Fruit fly (Drosophila melanogaster): ENCODE data around the gene ND-51.

The ND-51 gene

DNA sequence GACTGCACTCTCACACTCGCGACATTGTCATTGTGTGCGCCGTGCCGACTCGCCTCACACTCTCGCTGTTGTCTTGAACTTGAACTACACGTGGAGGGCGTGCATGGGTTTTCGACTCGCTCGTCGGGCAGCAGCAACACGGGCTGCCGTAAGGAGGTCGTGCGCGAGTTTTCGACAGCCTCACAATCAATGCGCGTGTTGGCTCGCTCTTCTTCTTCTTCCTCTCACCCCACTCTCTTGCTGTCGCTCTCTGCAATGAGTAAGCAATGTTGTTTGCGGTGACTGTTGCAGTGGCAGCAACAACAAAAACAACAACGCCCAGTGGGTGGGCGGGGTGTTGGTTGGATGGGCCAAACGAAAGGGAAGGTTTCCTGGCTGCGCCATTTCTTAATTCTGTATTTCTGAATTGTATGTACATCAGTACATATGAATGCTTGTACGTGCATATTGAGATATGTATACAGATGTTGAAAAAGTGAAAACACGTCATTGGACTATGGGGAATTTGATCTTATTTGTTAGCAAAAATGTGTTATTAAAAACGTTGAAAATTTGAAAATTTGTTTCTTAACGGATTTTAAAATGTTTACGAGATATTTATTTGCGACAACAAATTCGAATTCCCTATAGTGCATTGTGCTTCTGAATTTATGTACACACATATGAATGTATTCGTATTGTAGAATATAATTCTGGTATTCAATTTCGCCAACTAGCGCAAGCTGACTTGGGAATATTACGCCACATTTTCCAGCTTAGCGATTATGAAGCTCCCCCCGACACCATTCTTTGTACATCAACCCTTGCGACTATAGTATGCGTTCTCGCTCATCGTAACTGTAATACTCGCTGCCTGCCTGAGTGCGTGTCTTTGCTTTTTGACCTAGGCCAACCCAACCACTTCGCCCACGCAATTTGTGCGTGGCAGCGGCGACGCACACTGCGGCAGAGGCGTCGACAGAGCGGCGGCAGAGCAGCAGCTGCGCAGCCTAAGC lies 26.1 kb upstream of the ND-51 start (continued):
- TF ChIP-seq prd (optimal IDR thresholded peaks at IDR 0.05) (no peak), prd (GFP tag; IDR thresholded peaks at IDR 0.05) (no peak), Hand (GFP tag; optimal IDR thresholded peaks at IDR 0.05) (peak; percentile 51), CG16813 (GFP tag; IDR thresholded peaks at IDR 0.05; ENCODE audit: partially characterized antibody) (peak; percentile 44; the same call in 1 of the 3 replicates), Trl (optimal IDR thresholded peaks at IDR 0.05) (peak; percentile 75 to 81), Trl (GFP tag; optimal IDR thresholded peaks at IDR 0.05) (peak; percentile 42), Dll (GFP tag; IDR thresholded peaks at IDR 0.05; ENCODE audit: partially characterized antibody) (peak; percentile 36; the same call in 1 of the 4 replicates), Side (GFP tag; optimal IDR thresholded peaks at IDR 0.05) (peak; percentile 44), CG13296 (GFP tag; optimal IDR thresholded peaks at IDR 0.05) (peak; percentile 2), CG17612 (GFP tag; IDR thresholded peaks at IDR 0.05) (no peak), CG4730 (GFP tag; IDR thresholded peaks at IDR 0.05) (no peak), B-H2 (GFP tag; optimal IDR thresholded peaks at IDR 0.05) (peak; percentile 60), ttk (GFP tag; IDR thresholded peaks at IDR 0.05) (peak; percentile 18; the same call in 1 of the 2 replicates), CG17359 (tag; optimal IDR thresholded peaks at IDR 0.05) (peak; percentile 30), Fer2 (tag; optimal IDR thresholded peaks at IDR 0.05) (no peak), CG5180 (GFP tag; optimal IDR thresholded peaks at IDR 0.05) (peak; percentile 65), p53 (GFP tag; optimal IDR thresholded peaks at IDR 0.05) (no peak), tap (tag; optimal IDR thresholded peaks at IDR 0.05) (peak; percentile 12), nau (GFP tag; optimal IDR thresholded peaks at IDR 0.05) (no peak), Ada2b (GFP tag; IDR thresholded peaks at IDR 0.05) (0 out of 2 replicates have a peak, but pooled peaks have one; percentile 26), CG8359 (GFP tag; optimal IDR thresholded peaks at IDR 0.05; ENCODE audit: borderline replicate concordance) (peak; percentile 0), tup (GFP tag; optimal IDR thresholded peaks at IDR 0.05) (no peak), crol (GFP tag; IDR thresholded peaks at IDR 0.05) (peak; percentile 88), chm (GFP tag; IDR thresholded peaks at IDR 0.05) (peak; percentile 70; the same call in 1 of the 2 replicates), lola (GFP tag; optimal IDR thresholded peaks at IDR 0.05) (peak in 1 of 3 experiments; percentile 2), Usf (GFP tag; optimal IDR thresholded peaks at IDR 0.05) (peak; percentile 1), Taf1 (GFP tag; IDR thresholded peaks at IDR 0.05) (no peak), z (GFP tag; IDR thresholded peaks at IDR 0.05) (peak; percentile 91), CoRest (tag; optimal IDR thresholded peaks at IDR 0.05) (peak; percentile 0), Awh (GFP tag; IDR thresholded peaks at IDR 0.05) (peak; percentile 55; the same call in 1 of the 2 replicates), Max (GFP tag; optimal IDR thresholded peaks at IDR 0.05) (peak; percentile 81), CG14860 (GFP tag; IDR thresholded peaks at IDR 0.05; ENCODE audit: partially characterized antibody) (peak; percentile 37; the same call in 1 of the 3 replicates), unc-4 (GFP tag; IDR thresholded peaks at IDR 0.05; ENCODE audit: partially characterized antibody) (0 out of 2 replicates have a peak, but pooled peaks have one; percentile 38), CG4328 (GFP tag; optimal IDR thresholded peaks at IDR 0.05) (peak; percentile 53), pros (GFP tag; optimal IDR thresholded peaks at IDR 0.05) (peak; percentile 99), CG9727 (GFP tag; optimal IDR thresholded peaks at IDR 0.05) (peak; percentile 25), nmo (GFP tag; optimal IDR thresholded peaks at IDR 0.05) (peak; percentile 12), GATAe (GFP tag; conservative IDR thresholded peaks at IDR 0.05) (peak; percentile 66; the same call in 1 of the 2 replicates), CTCF (GFP tag; optimal IDR thresholded peaks at IDR 0.05) (no peak), CG13775 (GFP tag; optimal IDR thresholded peaks at IDR 0.05) (peak; percentile 18), CG4404 (GFP tag; IDR thresholded peaks at IDR 0.05) (no peak), CG34422 (GFP tag; IDR thresholded peaks at IDR 0.05) (peak; percentile 80; the same call in 2 of the 3 replicates), CG7745 (tag; optimal IDR thresholded peaks at IDR 0.05) (peak; percentile 52), CG15479 (GFP tag; optimal IDR thresholded peaks at IDR 0.05) (peak; percentile 100), sug (tag; optimal IDR thresholded peaks at IDR 0.05) (peak; percentile 79), phol (tag; optimal IDR thresholded peaks at IDR 0.05) (no peak), kni (GFP tag; optimal IDR thresholded peaks at IDR 0.05) (peak; percentile 97)
